Fruit fly (Drosophila melanogaster) S2 (cell line): ENCODE results near the gene CG17129.

ENCODE experiments used
- CG8478 ChIP-seq: fragments of >200 bp; optimal IDR thresholded peaks from 2 replicates; lab custom pipeline; 2018
- CTCF ChIP-seq, 2 experiments: fragments of >200 bp; optimal IDR thresholded peaks; 2 replicates each; lab custom pipeline; 2018

dm6 chr3L:663880-664279 is 16.2 kb downstream of the CG17129 start:
- TF ChIP-seq CG8478 (lab: Kevin White, UChicago) (no peak), CTCF (optimal IDR thresholded peaks at IDR 0.05; lab: Kevin White, UChicago) (no peak)
